Fruit fly (Drosophila melanogaster): ENCODE results near the gene CG17321.

CG17321 gene

dm6 chr2L:18881014-18881660 lies 36.2 kb downstream of the CG17321 start, which contains the start of gene tup:
Gene tup (minus strand): TSS chr2L:18881261.
- TF ChIP-seq ttk (optimal IDR thresholded peaks at IDR 0.05) (no peak), insv (optimal IDR thresholded peaks at IDR 0.05) (no peak), Sin3A (optimal IDR thresholded peaks at IDR 0.05) (no peak), h (optimal IDR thresholded peaks at IDR 0.05) (no peak), psq (optimal IDR thresholded peaks at IDR 0.05) (no peak), Myc (optimal IDR thresholded peaks at IDR 0.05) (no peak)

- no peak for TF ChIP-seq psq (optimal IDR thresholded peaks at IDR 0.05)
Measured at dm6 chr2L:18882734-18883133, 37.8 kb downstream of the CG17321 start.

dm6 chr2L:18884783-18885182 lies 39.8 kb downstream of the CG17321 start:
- no peak for TF ChIP-seq insv (optimal IDR thresholded peaks at IDR 0.05)
- TF ChIP-seq h (optimal IDR thresholded peaks at IDR 0.05) = no peak
- no peak for TF ChIP-seq Sin3A (optimal IDR thresholded peaks at IDR 0.05)
- TF ChIP-seq ttk (optimal IDR thresholded peaks at IDR 0.05) = no peak
- TF ChIP-seq Myc (optimal IDR thresholded peaks at IDR 0.05) = no peak
- no peak for TF ChIP-seq psq (optimal IDR thresholded peaks at IDR 0.05)

- no peak for TF ChIP-seq psq (optimal IDR thresholded peaks at IDR 0.05)
- no peak for TF ChIP-seq insv (optimal IDR thresholded peaks at IDR 0.05)
- TF ChIP-seq h (optimal IDR thresholded peaks at IDR 0.05) = no peak
- no peak for TF ChIP-seq Myc (optimal IDR thresholded peaks at IDR 0.05)
- TF ChIP-seq Sin3A (optimal IDR thresholded peaks at IDR 0.05) = no peak
- no peak for TF ChIP-seq ttk (optimal IDR thresholded peaks at IDR 0.05)
Measured at dm6 chr2L:18886904-18887303, 41.9 kb downstream of the CG17321 start.

dm6 chr2L:18889311-18889710 lies 44.3 kb downstream of the CG17321 start:
- no peak for TF ChIP-seq insv (optimal IDR thresholded peaks at IDR 0.05)
- no peak for TF ChIP-seq Myc (optimal IDR thresholded peaks at IDR 0.05)
- TF ChIP-seq h (optimal IDR thresholded peaks at IDR 0.05) = no peak
- TF ChIP-seq psq (optimal IDR thresholded peaks at IDR 0.05) = no peak
- no peak for TF ChIP-seq Sin3A (optimal IDR thresholded peaks at IDR 0.05)
- no peak for TF ChIP-seq ttk (optimal IDR thresholded peaks at IDR 0.05)

- no peak for TF ChIP-seq insv (optimal IDR thresholded peaks at IDR 0.05)
- no peak for TF ChIP-seq h (optimal IDR thresholded peaks at IDR 0.05)
- no peak for TF ChIP-seq ttk (optimal IDR thresholded peaks at IDR 0.05)
Measured at dm6 chr2L:18890087-18890486, 45.1 kb downstream of the CG17321 start.

dm6 chr2L:18894998-18895732 lies 50.2 kb downstream of the CG17321 start:
- TF ChIP-seq Sin3A (optimal IDR thresholded peaks at IDR 0.05) (no peak), Myc (optimal IDR thresholded peaks at IDR 0.05) (no peak), h (optimal IDR thresholded peaks at IDR 0.05) (no peak), ttk (optimal IDR thresholded peaks at IDR 0.05) (no peak), psq (optimal IDR thresholded peaks at IDR 0.05) (no peak)

dm6 chr2L:18896371-18896770 lies 51.4 kb downstream of the CG17321 start:
- TF ChIP-seq insv (optimal IDR thresholded peaks at IDR 0.05) (no peak), psq (optimal IDR thresholded peaks at IDR 0.05) (no peak), Myc (optimal IDR thresholded peaks at IDR 0.05) (no peak), ttk (optimal IDR thresholded peaks at IDR 0.05) (no peak), Sin3A (optimal IDR thresholded peaks at IDR 0.05) (no peak), h (optimal IDR thresholded peaks at IDR 0.05) (no peak)

- no peak for TF ChIP-seq h (optimal IDR thresholded peaks at IDR 0.05)
- TF ChIP-seq psq (optimal IDR thresholded peaks at IDR 0.05) = no peak
- no peak for TF ChIP-seq Sin3A (optimal IDR thresholded peaks at IDR 0.05)
- TF ChIP-seq ttk (optimal IDR thresholded peaks at IDR 0.05) = no peak
- TF ChIP-seq insv (optimal IDR thresholded peaks at IDR 0.05) = no peak
- TF ChIP-seq Myc (optimal IDR thresholded peaks at IDR 0.05) = no peak
Measured at dm6 chr2L:18896818-18897578, 52.0 kb downstream of the CG17321 start.

- TF ChIP-seq h (optimal IDR thresholded peaks at IDR 0.05) (no peak), insv (optimal IDR thresholded peaks at IDR 0.05) (no peak), Myc (optimal IDR thresholded peaks at IDR 0.05) (no peak), ttk (optimal IDR thresholded peaks at IDR 0.05) (no peak), psq (optimal IDR thresholded peaks at IDR 0.05) (no peak), Sin3A (optimal IDR thresholded peaks at IDR 0.05) (no peak)
Measured at dm6 chr2L:18897992-18898391, 53.0 kb downstream of the CG17321 start.

dm6 chr2L:18899254-18899653 lies 54.3 kb downstream of the CG17321 start:
- TF ChIP-seq insv (optimal IDR thresholded peaks at IDR 0.05) (no peak), h (optimal IDR thresholded peaks at IDR 0.05) (no peak), ttk (optimal IDR thresholded peaks at IDR 0.05) (no peak), Myc (optimal IDR thresholded peaks at IDR 0.05) (no peak), psq (optimal IDR thresholded peaks at IDR 0.05) (no peak), Sin3A (optimal IDR thresholded peaks at IDR 0.05) (no peak)

dm6 chr2L:18899862-18900261 lies 54.9 kb downstream of the CG17321 start:
- TF ChIP-seq insv (optimal IDR thresholded peaks at IDR 0.05) = no peak
- TF ChIP-seq h (optimal IDR thresholded peaks at IDR 0.05) = no peak
- TF ChIP-seq Myc (optimal IDR thresholded peaks at IDR 0.05) = no peak
- no peak for TF ChIP-seq Sin3A (optimal IDR thresholded peaks at IDR 0.05)
- TF ChIP-seq psq (optimal IDR thresholded peaks at IDR 0.05) = no peak
- TF ChIP-seq ttk (optimal IDR thresholded peaks at IDR 0.05) = no peak

Measured in Kc167 (cell line).